Worm (Caenorhabditis elegans): ENCODE results near the gene F40G12.7.
"Not testable (repeated sequence)": the region's sequence is repeated elsewhere in the genome, so short reads cannot be mapped to it uniquely, and the experiment has no call there.

ce11 chrV:14274268-14274667, at the start of gene F40G12.7:
- TF ChIP-seq flt-1 (GFP tag; IDR thresholded peaks at IDR 0.05); ref-1 (GFP tag; conservative IDR thresholded peaks at IDR 0.05); klf-2 (GFP tag; conservative IDR thresholded peaks at IDR 0.05); cog-1 (tag; optimal IDR thresholded peaks at IDR 0.05): not testable (repeated sequence)

Measured in whole organism, midembryonic.